Worm (Caenorhabditis elegans) whole organism, young adult: ENCODE data around the gene fmo-3.

Experiments used
- C17E4.6 ChIP-seq: fragments of 200-800 bp; sonication (Bioruptor generic); IDR thresholded peaks from 2 replicates; pipeline ENCODE4 v1.3.6; 2022; ENCODE audit warnings: missing genetic modification reagents, missing genetic modification characterization, missing compliant biosample characterization
- ccch-3 ChIP-seq: fragments of 200-800 bp; sonication (Bioruptor generic); optimal IDR thresholded peaks from 2 replicates; lab custom pipeline; 2018; ENCODE audit warnings: mild to moderate bottlenecking, missing genetic modification characterization, missing compliant biosample characterization
- cebp-1 ChIP-seq, 2 experiments: fragments of 200-800 bp in 1 of 2; sonication (Bioruptor generic) in 1 of 2; sonication (generic microtip) in 1 of 2; IDR thresholded peaks in 1 of 2; optimal IDR thresholded peaks in 1 of 2; 2 replicates each; pipeline versions ENCODE4 v1.3.6 to Lab custom; 2017 to 2022; ENCODE audit warnings: missing compliant biosample characterization in 2 of 2, missing genetic modification characterization in 2 of 2, mild to moderate bottlenecking in 1 of 2, missing genetic modification reagents in 1 of 2, moderate library complexity in 1 of 2
- ztf-26 ChIP-seq: sonication (generic microtip); optimal IDR thresholded peaks from 2 replicates; lab custom pipeline; 2017; ENCODE audit warnings: missing genetic modification characterization, missing compliant biosample characterization

ce11 chrIII:10658394-10658793 lies 36.1 kb upstream of the fmo-3 start:
- no peak for TF ChIP-seq C17E4.6 (GFP tag; lab: Robert Waterston, UW)
- TF ChIP-seq ccch-3 (GFP tag; lab: Kevin White, UChicago) = no peak
- no peak for TF ChIP-seq cebp-1 (GFP tag; IDR thresholded peaks at IDR 0.05; lab: Robert Waterston, UW)
- no peak for TF ChIP-seq cebp-1 (tag; optimal IDR thresholded peaks at IDR 0.05; lab: Kevin White, UChicago)
- no peak for TF ChIP-seq ztf-26 (tag; lab: Kevin White, UChicago)
